Fruit fly (Drosophila melanogaster) whole organism, pupa: ENCODE measurements around the gene Zwilch.
A peak's percentile ranks its signal among the peaks of the same experiment; 100 is the strongest.

Source experiments
- CG10348 ChIP-seq: fragments of 200-800 bp; sonication (Bioruptor generic); IDR thresholded peaks from 2 replicates; pipeline ENCODE4 v1.3.6; 2022; ENCODE audit warnings: missing biosample characterization, missing genetic modification characterization
- CG12605 ChIP-seq: fragments of 200-800 bp; sonication (Bioruptor generic); IDR thresholded peaks from 2 replicates; pipeline ENCODE4 v1.3.6; 2022; ENCODE audit warnings: missing biosample characterization, missing genetic modification characterization
- CG13204 ChIP-seq: fragments of 200-800 bp; sonication (Bioruptor generic); optimal IDR thresholded peaks from 2 replicates; lab custom pipeline; 2018; ENCODE audit warnings: missing biosample characterization, mild to moderate bottlenecking, missing genetic modification characterization, moderate library complexity
- CG14655 ChIP-seq: fragments of 200-800 bp; sonication (Bioruptor generic); optimal IDR thresholded peaks from 3 replicates; lab custom pipeline; 2017; ENCODE audit warnings: mild to moderate bottlenecking, missing biosample characterization, missing genetic modification reagents, missing genetic modification characterization
- CG15710 ChIP-seq: fragments of 200-800 bp; sonication (Bioruptor generic); optimal IDR thresholded peaks from 2 replicates; lab custom pipeline; 2018; ENCODE audit warnings: missing biosample characterization, mild to moderate bottlenecking, missing genetic modification characterization, moderate library complexity
- CG17806 ChIP-seq: fragments of 200-800 bp; sonication (Bioruptor generic); optimal IDR thresholded peaks from 2 replicates; lab custom pipeline; 2018; ENCODE audit warnings: missing biosample characterization, mild to moderate bottlenecking, missing genetic modification characterization, moderate library complexity
- CG32121 ChIP-seq: fragments of 200-800 bp; sonication (Bioruptor generic); IDR thresholded peaks from 2 replicates; pipeline ENCODE4 v1.3.6; 2022; ENCODE audit warnings: missing biosample characterization, missing genetic modification characterization
- CG34367 ChIP-seq: fragments of 200-800 bp; sonication (Bioruptor generic); optimal IDR thresholded peaks from 2 replicates; lab custom pipeline; 2018; ENCODE audit warnings: missing biosample characterization, mild to moderate bottlenecking, missing genetic modification characterization
- CG4496 ChIP-seq: fragments of 200-800 bp; sonication (Bioruptor generic); IDR thresholded peaks from 3 replicates; pipeline ENCODE4 v1.3.6; 2022; ENCODE audit warnings: missing biosample characterization, missing genetic modification characterization
- CG8159 ChIP-seq: fragments of 200-800 bp; sonication (Bioruptor generic); optimal IDR thresholded peaks from 3 replicates; lab custom pipeline; 2018; ENCODE audit warnings: missing biosample characterization, mild to moderate bottlenecking, missing genetic modification characterization, moderate library complexity
- CG8301 ChIP-seq: fragments of 200-800 bp; sonication (Bioruptor generic); optimal IDR thresholded peaks from 2 replicates; lab custom pipeline; 2018; ENCODE audit warnings: missing biosample characterization, mild to moderate bottlenecking, missing genetic modification characterization
- CG9948 ChIP-seq: fragments of 200-800 bp; sonication (Bioruptor generic); optimal IDR thresholded peaks from 2 replicates; lab custom pipeline; 2018; ENCODE audit warnings: missing biosample characterization, mild to moderate bottlenecking, missing genetic modification characterization, moderate library complexity
- D1 ChIP-seq: fragments of 200-800 bp; sonication (Bioruptor generic); optimal IDR thresholded peaks from 2 replicates; lab custom pipeline; 2018; ENCODE audit warnings: missing biosample characterization, mild to moderate bottlenecking, missing genetic modification characterization, moderate library complexity
- EcR ChIP-seq: fragments of 200-800 bp; sonication (Bioruptor generic); optimal IDR thresholded peaks from 3 replicates; lab custom pipeline; 2019; ENCODE audit warnings: missing biosample characterization, missing genetic modification characterization, mild to moderate bottlenecking, moderate library complexity, missing genetic modification reagents
- Ets98B ChIP-seq: fragments of 200-800 bp; sonication (Bioruptor generic); IDR thresholded peaks from 2 replicates; pipeline ENCODE4 v1.3.6; 2022; ENCODE audit warnings: missing biosample characterization, missing genetic modification characterization
- Pif1A ChIP-seq: fragments of 200-800 bp; sonication (Bioruptor generic); optimal IDR thresholded peaks from 3 replicates; lab custom pipeline; 2016; ENCODE audit warnings: missing biosample characterization, missing genetic modification characterization
- Pif1B ChIP-seq: fragments of 200-800 bp; sonication (Bioruptor generic); optimal IDR thresholded peaks from 3 replicates; lab custom pipeline; 2016; ENCODE audit warnings: missing biosample characterization, missing genetic modification characterization
- Snoo ChIP-seq: fragments of 200-800 bp; sonication (Bioruptor generic); optimal IDR thresholded peaks from 3 replicates; lab custom pipeline; 2017; ENCODE audit warnings: missing biosample characterization, mild to moderate bottlenecking, missing genetic modification characterization, inconsistent platforms
- fd96Ca ChIP-seq: fragments of 200-800 bp; sonication (Bioruptor generic); IDR thresholded peaks from 3 replicates; pipeline ENCODE4 v1.3.6; 2022; ENCODE audit warnings: missing biosample characterization, missing genetic modification characterization
- gl ChIP-seq: fragments of 200-800 bp; sonication (Bioruptor generic); optimal IDR thresholded peaks from 2 replicates; lab custom pipeline; 2018; ENCODE audit warnings: missing biosample characterization, mild to moderate bottlenecking, missing genetic modification characterization
- rn ChIP-seq: fragments of 200-800 bp; sonication (Bioruptor generic); IDR thresholded peaks from 2 replicates; pipeline ENCODE4 v1.3.6; 2022; ENCODE audit warnings: missing biosample characterization, missing genetic modification characterization

Gene Zwilch

dm6 chr3R:31196731-31197130 is 16.4 kb downstream of the Zwilch start, which contains the start of gene CG1544:
TSS of gene CG1544 (plus strand) at chr3R:31196916.
- TF ChIP-seq CG14655 (no peak), EcR (GFP tag; lab: Kevin White, UChicago) (peak; percentile 40), fd96Ca (0 out of 3 replicates have a peak, but pooled peaks have one; percentile 20), CG34367 (tag; lab: Kevin White, UChicago) (no peak)

dm6 chr3R:31195695-31196113 is 17.5 kb downstream of the Zwilch start, which contains the start of gene mesh:
TSS of gene mesh (minus strand) at chr3R:31195762.
- no peak for TF ChIP-seq CG34367 (tag; lab: Kevin White, UChicago)
- no peak for TF ChIP-seq rn (GFP tag; lab: Robert Waterston, UW)
- TF ChIP-seq CG15710 (tag; lab: Kevin White, UChicago): no peak
- TF ChIP-seq gl: no peak
- TF ChIP-seq CG8301 (tag; lab: Kevin White, UChicago): no peak
- TF ChIP-seq EcR (GFP tag; lab: Kevin White, UChicago): no peak
- TF ChIP-seq CG4496 (GFP tag; lab: Robert Waterston, UW): no peak
- no peak for TF ChIP-seq CG14655
- no peak for TF ChIP-seq Snoo (tag; lab: Kevin White, UChicago)
- TF ChIP-seq CG10348 (GFP tag; lab: Robert Waterston, UW): no peak
- no peak for TF ChIP-seq Pif1B (GFP tag; lab: Kevin White, UChicago)
- no peak for TF ChIP-seq CG13204 (GFP tag; lab: Kevin White, UChicago)
- no peak for TF ChIP-seq Pif1A (GFP tag; lab: Kevin White, UChicago)
- no peak for TF ChIP-seq CG12605 (GFP tag; lab: Robert Waterston, UW)
- no peak for TF ChIP-seq fd96Ca
- TF ChIP-seq D1 (tag; lab: Kevin White, UChicago): no peak
- no peak for TF ChIP-seq CG17806 (tag; lab: Kevin White, UChicago)
- no peak for TF ChIP-seq CG8159 (tag; lab: Kevin White, UChicago)
- TF ChIP-seq Ets98B (GFP tag; lab: Robert Waterston, UW): no peak
- TF ChIP-seq CG9948 (tag; lab: Kevin White, UChicago): no peak
- TF ChIP-seq, all 21 proteins: peak for 0

- TF ChIP-seq fd96Ca: no peak
- TF ChIP-seq Pif1B (GFP tag; lab: Kevin White, UChicago): no peak
- no peak for TF ChIP-seq CG32121
- no peak for TF ChIP-seq rn (GFP tag; lab: Robert Waterston, UW)
- no peak for TF ChIP-seq CG13204 (GFP tag; lab: Kevin White, UChicago)
- TF ChIP-seq CG10348 (GFP tag; lab: Robert Waterston, UW): no peak
- no peak for TF ChIP-seq CG15710 (tag; lab: Kevin White, UChicago)
- no peak for TF ChIP-seq CG34367 (tag; lab: Kevin White, UChicago)
- no peak for TF ChIP-seq EcR (GFP tag; lab: Kevin White, UChicago)
- no peak for TF ChIP-seq Snoo (tag; lab: Kevin White, UChicago)
- TF ChIP-seq CG4496 (GFP tag; lab: Robert Waterston, UW): no peak
- TF ChIP-seq D1 (tag; lab: Kevin White, UChicago): no peak
- no peak for TF ChIP-seq CG12605 (GFP tag; lab: Robert Waterston, UW)
- no peak for TF ChIP-seq Ets98B (GFP tag; lab: Robert Waterston, UW)
- no peak for TF ChIP-seq CG8301 (tag; lab: Kevin White, UChicago)
- TF ChIP-seq, all 21 proteins: peak for 0
Observed at dm6 chr3R:31194627-31195026, 18.5 kb downstream of the Zwilch start.

dm6 chr3R:31193062-31193461 is 20.1 kb downstream of the Zwilch start, which contains the start of gene bnk:
TSS of gene bnk (plus strand) at chr3R:31193362.
- no peak for TF ChIP-seq CG34367 (tag; lab: Kevin White, UChicago)
- TF ChIP-seq CG17806 (tag; lab: Kevin White, UChicago): no peak
- no peak for TF ChIP-seq CG8159 (tag; lab: Kevin White, UChicago)
- no peak for TF ChIP-seq Ets98B (GFP tag; lab: Robert Waterston, UW)
- TF ChIP-seq Snoo (tag; lab: Kevin White, UChicago): no peak
- TF ChIP-seq CG32121: no peak
- no peak for TF ChIP-seq CG15710 (tag; lab: Kevin White, UChicago)
- no peak for TF ChIP-seq CG8301 (tag; lab: Kevin White, UChicago)
- TF ChIP-seq CG13204 (GFP tag; lab: Kevin White, UChicago): no peak

DNA sequence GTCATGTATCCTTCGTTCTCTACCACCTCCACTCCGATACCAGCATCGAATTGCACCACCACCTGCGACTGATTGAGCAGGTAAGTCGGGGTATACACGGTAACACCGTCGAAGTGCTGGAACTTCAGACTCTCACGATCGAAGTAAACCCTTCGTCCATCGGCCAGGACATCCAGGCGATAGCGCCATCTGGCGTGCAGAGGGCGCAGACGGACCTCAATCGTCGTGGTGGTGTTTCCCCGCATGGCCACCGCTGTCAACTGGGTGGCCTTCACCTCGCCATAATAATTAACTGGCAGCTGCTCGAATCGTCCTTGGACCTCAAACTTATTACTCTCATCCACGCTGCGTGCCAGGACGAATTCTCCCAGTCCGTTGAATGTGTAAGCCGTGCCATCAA is 31.4 kb downstream of the Zwilch start:
- TF ChIP-seq CG17806 (tag; lab: Kevin White, UChicago) (no peak), Pif1A (GFP tag; lab: Kevin White, UChicago) (no peak), Pif1B (GFP tag; lab: Kevin White, UChicago) (no peak), CG34367 (tag; lab: Kevin White, UChicago) (no peak), CG9948 (tag; lab: Kevin White, UChicago) (no peak), CG4496 (GFP tag; lab: Robert Waterston, UW) (no peak), D1 (tag; lab: Kevin White, UChicago) (no peak), Snoo (tag; lab: Kevin White, UChicago) (no peak), CG32121 (no peak), EcR (GFP tag; lab: Kevin White, UChicago) (no peak), CG13204 (GFP tag; lab: Kevin White, UChicago) (no peak), Ets98B (GFP tag; lab: Robert Waterston, UW) (no peak), CG8301 (tag; lab: Kevin White, UChicago) (no peak), CG15710 (tag; lab: Kevin White, UChicago) (no peak), CG8159 (tag; lab: Kevin White, UChicago) (no peak), CG14655 (no peak), gl (no peak), CG12605 (GFP tag; lab: Robert Waterston, UW) (no peak), CG10348 (GFP tag; lab: Robert Waterston, UW) (no peak)

DNA sequence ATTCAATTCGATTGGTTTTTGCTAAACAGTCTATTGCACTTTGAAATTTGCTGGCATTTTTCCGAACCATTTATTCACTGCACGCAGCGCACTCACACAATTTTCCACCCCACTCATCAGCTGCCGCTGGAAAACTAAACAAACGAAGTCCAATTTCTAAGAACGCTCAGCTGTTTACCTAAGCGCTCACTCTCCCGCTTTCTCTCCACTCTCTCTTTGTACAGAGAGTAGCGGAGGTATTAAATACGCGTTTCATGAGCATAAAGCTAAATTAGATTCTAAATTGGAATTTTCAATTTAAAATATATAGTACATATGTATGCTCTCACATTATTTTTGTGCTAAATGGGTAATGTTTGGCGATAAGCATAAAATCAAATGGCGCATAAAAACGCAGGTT is 44.2 kb downstream of the Zwilch start, which contains the start of gene stops:
stops (minus strand) TSS at position 139 of the 400 bp plus-strand sequence.
- no peak for TF ChIP-seq CG10348 (GFP tag; lab: Robert Waterston, UW)
- peak; percentile 25; the same call in 1 of the 2 replicates for TF ChIP-seq Ets98B (GFP tag; lab: Robert Waterston, UW)
